Worm (Caenorhabditis elegans) whole organism, midembryonic: ENCODE results near the gene T25B2.1.

Experiments used
- T22C8.4 ChIP-seq: fragments of 200-800 bp; sonication (Bioruptor generic); IDR thresholded peaks from 2 replicates; pipeline ENCODE4 v1.3.6; 2022; ENCODE audit warnings: missing genetic modification characterization, missing compliant biosample characterization
- cog-1 ChIP-seq: sonication (generic microtip); optimal IDR thresholded peaks from 2 replicates; lab custom pipeline; 2016; ENCODE audit warnings: missing genetic modification characterization, missing compliant biosample characterization
- flt-1 ChIP-seq: fragments of 200-800 bp; sonication (Bioruptor generic); IDR thresholded peaks from 2 replicates; pipeline ENCODE4 v1.3.6; 2022; ENCODE audit warnings: missing genetic modification characterization, missing compliant biosample characterization
- klf-2 ChIP-seq: fragments of 200-800 bp; sonication (Bioruptor generic); conservative IDR thresholded peaks from 2 replicates; pipeline ENCODE4 v1.3.6; 2022; ENCODE audit warnings: missing genetic modification reagents, missing genetic modification characterization, missing compliant biosample characterization
- med-1 ChIP-seq: sonication (generic microtip); optimal IDR thresholded peaks from 2 replicates; lab custom pipeline; 2017; ENCODE audit warnings: missing genetic modification characterization, mild to moderate bottlenecking, missing compliant biosample characterization, antibody characterized with exemption, missing genetic modification reagents; ENCODE audit not compliant: insufficient read depth
- ref-1 ChIP-seq: fragments of 200-800 bp; sonication (Bioruptor generic); conservative IDR thresholded peaks from 2 replicates; pipeline ENCODE4 v1.3.6; 2022; ENCODE audit warnings: missing genetic modification reagents, missing genetic modification characterization, missing compliant biosample characterization
- tab-1 ChIP-seq: fragments of 200-800 bp; sonication (Bioruptor generic); IDR thresholded peaks from 2 replicates; pipeline ENCODE4 v1.3.6; 2022; ENCODE audit warnings: missing genetic modification characterization, missing compliant biosample characterization
- ztf-23 ChIP-seq: fragments of 200-800 bp; sonication (Bioruptor generic); IDR thresholded peaks from 2 replicates; pipeline ENCODE4 v1.3.6; 2022; ENCODE audit warnings: missing genetic modification reagents, missing genetic modification characterization, missing compliant biosample characterization
- ztf-29 ChIP-seq: fragments of 200-800 bp; sonication (Bioruptor generic); IDR thresholded peaks from 2 replicates; pipeline ENCODE4 v1.3.6; 2022; ENCODE audit warnings: missing genetic modification reagents, missing genetic modification characterization, missing compliant biosample characterization

T25B2.1 gene

DNA sequence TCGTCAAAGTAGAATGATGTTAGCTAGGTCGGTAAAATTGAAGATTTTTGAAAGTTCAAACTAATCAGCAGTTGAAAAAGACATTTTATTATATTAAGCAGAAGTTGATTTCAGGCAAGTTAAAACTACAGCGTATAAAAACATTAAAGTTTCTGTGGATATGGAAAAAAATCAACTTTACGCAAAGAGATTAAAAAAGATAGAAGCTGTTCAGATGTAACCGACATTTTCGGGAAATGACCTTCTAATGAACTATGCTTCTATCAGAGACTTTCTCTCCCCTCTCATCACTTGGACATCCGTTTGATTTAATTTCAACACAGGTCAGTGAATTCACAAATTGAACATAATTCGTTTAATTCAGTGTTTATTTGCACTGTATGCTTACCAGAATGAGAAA, 6.5 kb downstream of the T25B2.1 start, which contains the start of gene T13C5.7:
T13C5.7 (plus strand) TSS at position 301 of the 400 bp plus-strand sequence.
- TF ChIP-seq klf-2 (GFP tag; lab: Robert Waterston, UW), result no peak
- TF ChIP-seq tab-1 (GFP tag; lab: Robert Waterston, UW), result no peak
- TF ChIP-seq med-1 (GFP tag; lab: Kevin White, UChicago), result no peak
- TF ChIP-seq T22C8.4 (GFP tag; lab: Robert Waterston, UW), result no peak

ce11 chrX:6184709-6185108, 11.0 kb downstream of the T25B2.1 start, which contains the start of gene T13C5.2:
Gene T13C5.2, plus strand, starts transcription at chrX:6185009.
- TF ChIP-seq ref-1 (no peak), ztf-29 (GFP tag; lab: Robert Waterston, UW) (no peak), flt-1 (no peak), ztf-23 (GFP tag; lab: Robert Waterston, UW) (no peak), klf-2 (GFP tag; lab: Robert Waterston, UW) (no peak), med-1 (GFP tag; lab: Kevin White, UChicago) (no peak), T22C8.4 (GFP tag; lab: Robert Waterston, UW) (no peak), tab-1 (GFP tag; lab: Robert Waterston, UW) (no peak), cog-1 (no peak)

DNA sequence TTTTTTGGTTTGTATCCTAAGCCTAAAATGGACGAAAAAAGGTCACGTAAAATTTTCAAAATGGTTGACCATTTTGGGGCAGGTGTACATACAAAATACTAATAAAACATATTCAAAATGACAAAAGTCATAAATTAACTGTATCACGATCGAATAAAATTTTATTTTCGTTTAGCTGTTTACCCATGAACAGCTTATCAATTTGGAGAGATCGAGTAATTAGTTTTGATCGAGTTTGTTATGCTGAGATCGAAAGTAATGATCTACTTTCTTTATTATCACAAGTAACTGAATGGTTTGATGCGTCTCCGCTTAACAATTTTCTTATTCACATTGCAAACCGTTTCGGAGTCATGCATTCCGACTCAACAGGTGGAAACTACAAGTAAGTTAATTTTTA, 14.1 kb downstream of the T25B2.1 start, which contains the start of gene T13C5.10:
T13C5.10 (plus strand) TSS at position 301 of the 400 bp plus-strand sequence.
- TF ChIP-seq ztf-23 (GFP tag; lab: Robert Waterston, UW) (no peak), klf-2 (GFP tag; lab: Robert Waterston, UW) (no peak), tab-1 (GFP tag; lab: Robert Waterston, UW) (no peak), med-1 (GFP tag; lab: Kevin White, UChicago) (no peak), ztf-29 (GFP tag; lab: Robert Waterston, UW) (no peak), cog-1 (no peak)

DNA sequence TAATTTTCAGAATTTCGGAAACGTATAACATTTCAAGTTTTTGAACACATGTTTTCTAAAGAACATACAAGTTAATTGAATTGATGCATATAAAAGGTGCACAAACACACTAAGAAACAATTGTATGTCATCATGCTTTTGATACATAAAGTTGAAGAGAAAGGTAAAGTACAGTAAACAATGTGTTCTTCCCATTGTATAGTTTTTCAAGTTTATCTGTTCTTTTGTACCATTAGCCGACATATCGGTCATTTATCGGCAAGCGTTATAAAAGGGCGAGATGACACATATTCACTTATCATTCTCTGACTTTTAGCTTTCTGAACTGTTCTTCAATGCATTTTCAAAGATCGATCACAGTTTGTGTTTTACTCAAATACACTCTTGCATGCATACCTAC, 16.2 kb downstream of the T25B2.1 start, which contains the start of gene T13C5.9:
T13C5.9 (plus strand) TSS at position 301 of the 400 bp plus-strand sequence.
- TF ChIP-seq ref-1, result no peak
- TF ChIP-seq T22C8.4 (GFP tag; lab: Robert Waterston, UW), result no peak
- no peak for TF ChIP-seq flt-1
- TF ChIP-seq tab-1 (GFP tag; lab: Robert Waterston, UW), result no peak
- no peak for TF ChIP-seq klf-2 (GFP tag; lab: Robert Waterston, UW)
- TF ChIP-seq med-1 (GFP tag; lab: Kevin White, UChicago), result no peak
- no peak for TF ChIP-seq cog-1
- TF ChIP-seq ztf-29 (GFP tag; lab: Robert Waterston, UW), result no peak
- no peak for TF ChIP-seq ztf-23 (GFP tag; lab: Robert Waterston, UW)

ce11 chrX:6194191-6194724, 20.5 kb downstream of the T25B2.1 start, which contains the start of gene ceh-54:
Gene ceh-54, minus strand, starts transcription at chrX:6194241.
- TF ChIP-seq ztf-23 (GFP tag; lab: Robert Waterston, UW) (no peak), ztf-29 (GFP tag; lab: Robert Waterston, UW) (no peak), tab-1 (GFP tag; lab: Robert Waterston, UW) (no peak), T22C8.4 (GFP tag; lab: Robert Waterston, UW) (no peak), klf-2 (GFP tag; lab: Robert Waterston, UW) (no peak), cog-1 (no peak), flt-1 (no peak), med-1 (GFP tag; lab: Kevin White, UChicago) (no peak), ref-1 (no peak)

DNA sequence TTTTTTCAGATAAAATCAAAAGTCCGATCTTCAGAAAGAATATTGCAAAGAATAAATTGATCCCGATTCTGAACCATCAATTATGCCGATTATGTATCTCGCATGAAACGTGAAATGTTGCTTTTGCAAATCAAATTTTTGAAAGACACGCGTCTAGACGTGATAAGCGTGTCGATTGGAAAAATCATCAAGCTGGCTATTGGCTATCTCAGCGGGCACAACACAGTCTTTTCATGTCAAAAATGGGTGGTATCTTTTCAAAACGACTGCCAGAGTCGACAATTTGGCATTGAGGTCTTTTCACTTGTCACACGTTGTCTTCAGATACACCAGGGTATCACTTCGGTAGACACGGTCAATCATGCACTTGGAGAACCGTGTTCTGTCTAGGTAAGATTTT, 22.9 kb downstream of the T25B2.1 start, which contains the start of gene daf-9:
daf-9 (plus strand) TSS at position 301 of the 400 bp plus-strand sequence.
- TF ChIP-seq med-1 (GFP tag; lab: Kevin White, UChicago), result no peak
- no peak for TF ChIP-seq tab-1 (GFP tag; lab: Robert Waterston, UW)
- no peak for TF ChIP-seq T22C8.4 (GFP tag; lab: Robert Waterston, UW)
- TF ChIP-seq ztf-29 (GFP tag; lab: Robert Waterston, UW), result no peak
- no peak for TF ChIP-seq flt-1
- TF ChIP-seq ref-1, result no peak
- TF ChIP-seq ztf-23 (GFP tag; lab: Robert Waterston, UW), result no peak
- no peak for TF ChIP-seq cog-1
- TF ChIP-seq klf-2 (GFP tag; lab: Robert Waterston, UW), result no peak

DNA sequence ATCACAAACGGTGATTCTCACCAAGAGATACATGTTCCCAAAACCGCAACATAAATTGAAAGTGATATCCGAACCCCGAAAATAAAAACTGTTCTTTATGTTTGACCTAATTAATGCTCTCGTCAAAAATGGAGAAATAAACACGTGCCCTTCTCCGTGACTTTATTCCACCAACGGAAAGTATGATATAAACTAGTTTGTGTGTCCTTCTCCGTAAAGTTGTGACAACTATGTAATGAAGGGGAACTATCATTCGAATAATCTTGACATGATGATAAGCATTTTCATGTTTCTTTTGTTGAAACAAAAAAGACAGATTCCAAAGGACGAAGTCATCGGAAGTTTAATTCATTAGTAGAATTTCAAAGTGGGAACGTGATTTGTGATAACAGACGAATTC, 27.8 kb downstream of the T25B2.1 start:
- no peak for TF ChIP-seq ref-1
- TF ChIP-seq med-1 (GFP tag; lab: Kevin White, UChicago), result no peak
- no peak for TF ChIP-seq ztf-29 (GFP tag; lab: Robert Waterston, UW)
- TF ChIP-seq T22C8.4 (GFP tag; lab: Robert Waterston, UW), result no peak
- TF ChIP-seq tab-1 (GFP tag; lab: Robert Waterston, UW), result no peak
- no peak for TF ChIP-seq flt-1
- TF ChIP-seq cog-1, result no peak
- TF ChIP-seq ztf-23 (GFP tag; lab: Robert Waterston, UW), result no peak
- no peak for TF ChIP-seq klf-2 (GFP tag; lab: Robert Waterston, UW)

- TF ChIP-seq cog-1 (no peak), flt-1 (no peak), klf-2 (GFP tag; lab: Robert Waterston, UW) (no peak), med-1 (GFP tag; lab: Kevin White, UChicago) (no peak), ztf-23 (GFP tag; lab: Robert Waterston, UW) (no peak), tab-1 (GFP tag; lab: Robert Waterston, UW) (no peak), ztf-29 (GFP tag; lab: Robert Waterston, UW) (no peak), T22C8.4 (GFP tag; lab: Robert Waterston, UW) (no peak), ref-1 (no peak)
Observed at ce11 chrX:6202809-6203208, 29.1 kb downstream of the T25B2.1 start.

ce11 chrX:6203315-6203714, 29.6 kb downstream of the T25B2.1 start:
- TF ChIP-seq cog-1 (no peak), med-1 (GFP tag; lab: Kevin White, UChicago) (no peak), ref-1 (no peak), ztf-29 (GFP tag; lab: Robert Waterston, UW) (no peak), flt-1 (no peak), tab-1 (GFP tag; lab: Robert Waterston, UW) (no peak), ztf-23 (GFP tag; lab: Robert Waterston, UW) (no peak), T22C8.4 (GFP tag; lab: Robert Waterston, UW) (no peak), klf-2 (GFP tag; lab: Robert Waterston, UW) (no peak)
